Worm (Caenorhabditis elegans): ENCODE results near the gene F20D12.7.
A peak's percentile ranks its signal among the peaks of the same experiment; 100 is the strongest.

Gene F20D12.7

DNA sequence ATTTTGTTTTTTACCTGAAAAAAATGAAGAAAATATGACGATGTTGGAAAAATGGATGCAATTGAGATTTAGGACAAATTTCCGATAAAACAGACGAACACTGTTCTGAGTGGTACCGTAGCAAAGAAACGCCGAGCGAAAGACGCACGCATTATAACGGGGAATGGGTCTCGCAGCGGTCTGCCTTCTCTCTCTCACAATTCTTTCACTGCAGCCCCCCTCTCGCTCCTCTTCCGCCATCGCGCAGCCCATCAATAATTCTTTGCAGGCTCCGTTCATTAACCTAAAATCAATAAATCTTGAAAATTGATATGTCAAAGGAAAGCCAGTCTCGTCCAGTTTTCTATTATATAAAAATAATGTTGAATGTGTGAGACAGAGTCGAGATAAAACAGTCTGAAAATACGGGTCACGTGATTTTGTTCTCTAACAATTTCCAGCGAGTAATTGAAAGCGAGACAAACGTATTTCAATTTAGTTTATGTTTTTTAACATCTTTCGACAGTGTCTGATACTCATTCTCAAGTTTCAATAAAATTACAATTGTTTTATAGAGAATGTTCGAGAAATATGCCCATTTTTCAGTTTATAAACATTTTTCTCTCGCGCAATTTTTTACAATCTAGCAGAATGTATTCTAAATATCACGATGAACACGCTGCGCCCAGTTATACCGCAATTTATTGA is 29.1 kb downstream of the F20D12.7 start:
- TF ChIP-seq ama-1 (optimal IDR thresholded peaks at IDR 0.05), result peak; percentile 34
- TF ChIP-seq crh-2 (tag; optimal IDR thresholded peaks at IDR 0.05), result no peak
- peak in 1 of 2 experiments; percentile 57 for TF ChIP-seq lsy-2 (tag; optimal IDR thresholded peaks at IDR 0.05)
- TF ChIP-seq elt-3 (tag; optimal IDR thresholded peaks at IDR 0.05), result no peak
- peak; percentile 31 for TF ChIP-seq unc-55 (GFP tag; optimal IDR thresholded peaks at IDR 0.05)
- peak; percentile 42 for TF ChIP-seq C34F6.9 (tag; optimal IDR thresholded peaks at IDR 0.05)

DNA sequence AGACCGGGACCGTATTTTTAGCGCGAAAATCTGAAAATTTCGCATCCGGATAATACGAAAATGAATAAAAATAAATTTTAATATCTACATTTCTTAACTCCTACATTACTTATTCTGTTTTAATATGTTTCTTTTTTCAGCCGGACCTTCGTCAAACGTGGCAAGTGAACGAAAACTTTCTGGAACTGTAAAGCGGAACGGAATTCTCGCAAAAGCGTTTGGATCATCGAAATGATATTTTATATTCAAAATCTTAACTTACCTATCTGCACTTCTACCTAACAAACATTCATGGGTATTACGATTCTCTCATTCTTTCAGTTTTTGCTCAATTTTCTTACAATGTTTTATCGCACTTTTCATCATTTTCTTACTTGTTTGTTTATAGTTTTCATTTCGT is 32.1 kb downstream of the F20D12.7 start:
- TF ChIP-seq lin-39 (tag; optimal IDR thresholded peaks at IDR 0.05) (no peak), lsy-2 (tag; optimal IDR thresholded peaks at IDR 0.05) (no peak), mab-5 (tag; optimal IDR thresholded peaks at IDR 0.05) (no peak), zag-1 (tag; optimal IDR thresholded peaks at IDR 0.05) (no peak), unc-55 (GFP tag; optimal IDR thresholded peaks at IDR 0.05) (no peak), egl-27 (tag; optimal IDR thresholded peaks at IDR 0.05) (no peak), snpc-4 (tag; optimal IDR thresholded peaks at IDR 0.05) (no peak), nhr-237 (tag; optimal IDR thresholded peaks at IDR 0.05) (no peak), nhr-11 (tag; optimal IDR thresholded peaks at IDR 0.05) (no peak), peb-1 (tag; optimal IDR thresholded peaks at IDR 0.05) (no peak), lin-11 (tag; optimal IDR thresholded peaks at IDR 0.05) (no peak), F13H6.1 (tag; optimal IDR thresholded peaks at IDR 0.05) (no peak), nhr-6 (tag; optimal IDR thresholded peaks at IDR 0.05) (no peak), elt-1 (tag; optimal IDR thresholded peaks at IDR 0.05) (no peak)

DNA sequence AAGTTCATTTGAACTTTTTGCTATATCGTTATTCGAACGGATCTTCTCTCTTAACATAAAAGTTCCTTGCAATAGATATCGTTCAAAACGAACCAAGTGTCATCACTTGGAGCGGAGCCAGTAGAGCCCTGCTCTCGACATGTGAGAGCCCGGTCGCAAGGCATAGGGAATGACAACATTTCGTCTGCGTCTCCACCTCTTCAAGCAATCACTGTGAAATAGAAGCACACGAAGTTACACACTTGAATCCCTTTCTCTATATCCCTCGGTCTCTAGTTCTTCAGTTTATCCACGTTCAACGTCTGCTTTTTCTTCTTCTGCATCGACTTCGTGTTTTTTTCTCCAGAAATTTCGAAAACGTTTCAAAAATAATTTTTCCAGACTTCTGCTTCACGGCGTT is 35.4 kb downstream of the F20D12.7 start, which contains the start of gene C49H3.6:
Gene C49H3.6 (plus strand): TSS at position 380 of the 400 bp plus-strand sequence.
- TF ChIP-seq F13H6.1 (tag; optimal IDR thresholded peaks at IDR 0.05), result peak; percentile 30
- TF ChIP-seq sem-4 (tag; optimal IDR thresholded peaks at IDR 0.05), result peak; percentile 64
- TF ChIP-seq lin-11 (tag; optimal IDR thresholded peaks at IDR 0.05), result peak; percentile 1
- TF ChIP-seq nhr-129 (tag; optimal IDR thresholded peaks at IDR 0.05), result peak; percentile 74
- no peak for TF ChIP-seq mab-5 (tag; optimal IDR thresholded peaks at IDR 0.05)
- TF ChIP-seq C34F6.9 (tag; optimal IDR thresholded peaks at IDR 0.05), result peak; percentile 77
- no peak for TF ChIP-seq ZK546.5 (tag; optimal IDR thresholded peaks at IDR 0.05)
- TF ChIP-seq unc-55 (GFP tag; optimal IDR thresholded peaks at IDR 0.05), result peak; percentile 52
- no peak for TF ChIP-seq egl-27 (tag; optimal IDR thresholded peaks at IDR 0.05)
- TF ChIP-seq sma-9 (GFP tag; optimal IDR thresholded peaks at IDR 0.05), result peak; percentile 29
- no peak for TF ChIP-seq sma-9 (tag; optimal IDR thresholded peaks at IDR 0.05)
- TF ChIP-seq lsy-2 (tag; optimal IDR thresholded peaks at IDR 0.05), result peak; percentile 6 to 69

DNA sequence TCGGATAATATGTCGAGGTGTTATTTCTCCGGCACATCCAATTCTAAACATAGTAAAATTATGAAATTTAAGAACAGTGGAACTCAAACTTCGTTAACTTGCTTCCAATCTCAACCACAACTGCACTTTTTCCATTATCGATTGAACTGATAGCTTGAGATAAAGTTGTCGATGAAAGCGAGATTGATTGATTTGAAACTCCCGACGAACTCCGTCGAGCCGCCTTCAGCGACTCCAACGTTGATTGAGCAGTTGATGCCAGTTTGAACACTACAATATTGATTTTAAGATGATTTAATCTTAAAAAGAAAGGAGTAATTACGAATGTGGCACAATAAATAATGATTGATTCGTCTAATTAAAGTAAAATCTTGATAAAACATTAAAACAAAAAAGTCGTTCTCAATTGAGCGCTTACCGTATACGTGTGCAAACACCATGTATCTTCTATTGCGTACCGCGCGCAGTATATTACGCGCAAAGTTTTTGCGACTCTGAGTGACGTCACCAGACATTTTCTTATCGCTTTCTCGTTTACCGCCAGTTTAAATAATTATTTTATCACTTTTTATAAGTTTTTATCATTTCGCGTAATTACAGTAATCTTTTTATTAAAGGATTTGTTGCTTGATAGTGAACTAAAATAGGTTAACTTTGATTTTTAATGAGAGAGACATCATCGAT is 36.4 kb downstream of the F20D12.7 start, which contains the start of gene arp-11:
Gene arp-11 (minus strand): TSS at position 51 of the 684 bp plus-strand sequence.
- TF ChIP-seq egl-27 (tag; optimal IDR thresholded peaks at IDR 0.05) (peak; percentile 52), peb-1 (tag; optimal IDR thresholded peaks at IDR 0.05) (no peak), gmeb-1 (tag; optimal IDR thresholded peaks at IDR 0.05) (peak; percentile 74), lin-39 (tag; optimal IDR thresholded peaks at IDR 0.05) (no peak), ztf-4 (tag; optimal IDR thresholded peaks at IDR 0.05) (peak; percentile 60), elt-1 (tag; optimal IDR thresholded peaks at IDR 0.05) (no peak), sma-9 (GFP tag; optimal IDR thresholded peaks at IDR 0.05) (peak; percentile 79), sma-9 (tag; optimal IDR thresholded peaks at IDR 0.05) (no peak), dmd-4 (tag; optimal IDR thresholded peaks at IDR 0.05) (no peak), lin-11 (tag; optimal IDR thresholded peaks at IDR 0.05) (peak; percentile 51), fos-1 (tag; optimal IDR thresholded peaks at IDR 0.05) (peak; percentile 50), sem-4 (tag; optimal IDR thresholded peaks at IDR 0.05) (peak; percentile 70), mdl-1 (tag; optimal IDR thresholded peaks at IDR 0.05) (no peak), R02D3.7 (tag; optimal IDR thresholded peaks at IDR 0.05) (no peak), nhr-129 (tag; optimal IDR thresholded peaks at IDR 0.05) (peak; percentile 88), ceh-82 (tag; optimal IDR thresholded peaks at IDR 0.05) (no peak), crh-2 (tag; optimal IDR thresholded peaks at IDR 0.05) (peak; percentile 92), ZK546.5 (tag; optimal IDR thresholded peaks at IDR 0.05) (no peak), F13H6.1 (tag; optimal IDR thresholded peaks at IDR 0.05) (peak; percentile 69), C34F6.9 (tag; optimal IDR thresholded peaks at IDR 0.05) (peak; percentile 88), blmp-1 (tag; optimal IDR thresholded peaks at IDR 0.05; ENCODE audit: insufficient read depth) (no peak), lsy-2 (tag; optimal IDR thresholded peaks at IDR 0.05) (peak; percentile 90 to 98), ztf-11 (tag; optimal IDR thresholded peaks at IDR 0.05) (no peak), nhr-77 (tag; optimal IDR thresholded peaks at IDR 0.05) (no peak), nhr-21 (tag; optimal IDR thresholded peaks at IDR 0.05) (peak; percentile 43), snpc-4 (tag; optimal IDR thresholded peaks at IDR 0.05) (peak; percentile 25), alr-1 (tag; optimal IDR thresholded peaks at IDR 0.05) (no peak), sma-3 (GFP tag; optimal IDR thresholded peaks at IDR 0.05) (peak; percentile 77), unc-55 (GFP tag; optimal IDR thresholded peaks at IDR 0.05) (peak; percentile 92), lin-13 (GFP tag; optimal IDR thresholded peaks at IDR 0.05) (peak; percentile 57), nhr-6 (tag; optimal IDR thresholded peaks at IDR 0.05) (peak; percentile 22), zag-1 (tag; optimal IDR thresholded peaks at IDR 0.05) (no peak), nhr-25 (tag; optimal IDR thresholded peaks at IDR 0.05) (peak; percentile 41), unc-39 (tag; optimal IDR thresholded peaks at IDR 0.05) (no peak), nhr-237 (tag; optimal IDR thresholded peaks at IDR 0.05) (no peak)

Data from whole organism, L2 larva.